Fruit fly (Drosophila melanogaster) whole organism, embryonic: ENCODE data around the gene Nepl12.

ENCODE experiments used
- Antp ChIP-seq: fragments of 200-800 bp; sonication (Bioruptor generic); optimal IDR thresholded peaks from 3 replicates; lab custom pipeline; 2016; ENCODE audit warnings: missing biosample characterization, missing genetic modification characterization
- B-H1 ChIP-seq: fragments of 200-800 bp; sonication (Bioruptor generic); IDR thresholded peaks from 3 replicates; pipeline ENCODE4 v1.3.6; 2022; ENCODE audit warnings: missing biosample characterization, missing genetic modification characterization
- CG11093 ChIP-seq: fragments of 200-800 bp; sonication (Bioruptor generic); IDR thresholded peaks from 3 replicates; pipeline ENCODE4 v1.3.6; 2022; ENCODE audit warnings: missing biosample characterization, missing genetic modification characterization
- CG11247 ChIP-seq: fragments of 200-800 bp; sonication (Bioruptor generic); IDR thresholded peaks from 2 replicates; pipeline ENCODE4 v1.3.6; 2022; ENCODE audit warnings: missing biosample characterization, missing genetic modification characterization
- CG11504 ChIP-seq: fragments of 200-800 bp; sonication (Bioruptor generic); optimal IDR thresholded peaks from 3 replicates; lab custom pipeline; 2019; ENCODE audit warnings: missing biosample characterization, mild to moderate bottlenecking, missing genetic modification characterization, moderate library complexity
- CG12071 ChIP-seq: fragments of 200-800 bp; sonication (Bioruptor generic); optimal IDR thresholded peaks from 3 replicates; lab custom pipeline; 2018; ENCODE audit warnings: missing biosample characterization, mild to moderate bottlenecking, missing genetic modification characterization
- CG12744 ChIP-seq: fragments of 200-800 bp; sonication (Bioruptor generic); optimal IDR thresholded peaks from 2 replicates; lab custom pipeline; 2016; ENCODE audit warnings: missing biosample characterization, missing genetic modification characterization
- CG13123 ChIP-seq: fragments of 200-800 bp; sonication (Bioruptor generic); optimal IDR thresholded peaks from 2 replicates; lab custom pipeline; 2016; ENCODE audit warnings: missing biosample characterization, missing genetic modification characterization
- CG13287 ChIP-seq: fragments of 200-800 bp; sonication (Bioruptor generic); IDR thresholded peaks from 2 replicates; pipeline ENCODE4 v1.3.6; 2022; ENCODE audit warnings: missing biosample characterization, missing genetic modification characterization; ENCODE audit not compliant: partially characterized antibody
- CG14014 ChIP-seq: fragments of 200-800 bp; sonication (Bioruptor generic); IDR thresholded peaks from 2 replicates; pipeline ENCODE4 v1.3.6; 2022; ENCODE audit warnings: missing biosample characterization, missing genetic modification characterization
- CG14860 ChIP-seq: fragments of 200-800 bp; sonication (Bioruptor generic); IDR thresholded peaks from 3 replicates; pipeline ENCODE4 v1.3.6; 2022; ENCODE audit warnings: missing biosample characterization, missing genetic modification characterization; ENCODE audit not compliant: partially characterized antibody
- CG1647 ChIP-seq: fragments of 200-800 bp; sonication (Bioruptor generic); optimal IDR thresholded peaks from 3 replicates; lab custom pipeline; 2016; ENCODE audit warnings: missing biosample characterization, missing genetic modification characterization
- CG17361 ChIP-seq: fragments of 200-800 bp; sonication (Bioruptor generic); IDR thresholded peaks from 3 replicates; pipeline ENCODE4 v1.3.6; 2022; ENCODE audit warnings: missing biosample characterization, missing genetic modification characterization
- CG1792 ChIP-seq: fragments of 200-800 bp; sonication (Bioruptor generic); optimal IDR thresholded peaks from 2 replicates; lab custom pipeline; 2016; ENCODE audit warnings: missing biosample characterization, missing genetic modification characterization
- CG2116 ChIP-seq: fragments of 200-800 bp; sonication (Bioruptor generic); optimal IDR thresholded peaks from 3 replicates; lab custom pipeline; 2018; ENCODE audit warnings: missing biosample characterization, mild to moderate bottlenecking, missing genetic modification characterization
- CG2678 ChIP-seq: fragments of 200-800 bp; sonication (Bioruptor generic); optimal IDR thresholded peaks from 3 replicates; lab custom pipeline; 2019; ENCODE audit warnings: missing biosample characterization, mild to moderate bottlenecking, missing genetic modification characterization, moderate library complexity
- CG30431 ChIP-seq: fragments of 200-800 bp; sonication (Bioruptor generic); optimal IDR thresholded peaks from 2 replicates; lab custom pipeline; 2017; ENCODE audit warnings: missing biosample characterization, missing genetic modification characterization
- CG31224 ChIP-seq: fragments of 200-800 bp; sonication (Bioruptor generic); IDR thresholded peaks from 2 replicates; pipeline ENCODE4 v1.3.6; 2022; ENCODE audit warnings: missing biosample characterization, missing genetic modification characterization
- CG3407 ChIP-seq: fragments of 200-800 bp; sonication (Bioruptor generic); optimal IDR thresholded peaks from 2 replicates; lab custom pipeline; 2018; ENCODE audit warnings: missing biosample characterization, mild to moderate bottlenecking, missing genetic modification characterization
- CG6175 ChIP-seq: fragments of 200-800 bp; sonication (Bioruptor generic); IDR thresholded peaks from 3 replicates; pipeline ENCODE4 v1.3.6; 2022; ENCODE audit warnings: missing biosample characterization, missing genetic modification characterization
- CG7372 ChIP-seq: fragments of 200-800 bp; sonication (Bioruptor generic); IDR thresholded peaks from 2 replicates; pipeline ENCODE4 v1.3.6; 2022; ENCODE audit warnings: missing biosample characterization, missing genetic modification characterization
- CG8765 ChIP-seq: fragments of 200-800 bp; sonication (Bioruptor generic); IDR thresholded peaks from 2 replicates; pipeline ENCODE4 v1.3.6; 2022; ENCODE audit warnings: missing biosample characterization, missing genetic modification characterization
- CTCF ChIP-seq: fragments of 200-800 bp; sonication (Bioruptor generic); optimal IDR thresholded peaks from 2 replicates; lab custom pipeline; 2017; ENCODE audit warnings: missing biosample characterization, mild to moderate bottlenecking, missing genetic modification characterization, moderate library complexity
- Dfd ChIP-seq, 2 experiments: fragments of >200 bp; optimal IDR thresholded peaks; 2 replicates each; lab custom pipeline; 2017; ENCODE audit warnings: missing biosample characterization in 2 of 2, missing genetic modification characterization in 2 of 2
- Doc3 ChIP-seq: fragments of 200-800 bp; sonication (Bioruptor generic); IDR thresholded peaks from 3 replicates; pipeline ENCODE4 v1.3.6; 2022; ENCODE audit warnings: missing biosample characterization, missing genetic modification characterization; ENCODE audit not compliant: partially characterized antibody
- Drgx ChIP-seq: fragments of 200-800 bp; sonication (Bioruptor generic); IDR thresholded peaks from 2 replicates; pipeline ENCODE4 v1.3.6; 2022; ENCODE audit warnings: missing biosample characterization, missing genetic modification characterization
- H2.0 ChIP-seq: fragments of 200-800 bp; sonication (Bioruptor generic); IDR thresholded peaks from 2 replicates; pipeline ENCODE4 v1.3.6; 2022; ENCODE audit warnings: missing biosample characterization, missing genetic modification characterization
- Lhr ChIP-seq: fragments of 200-800 bp; sonication (Bioruptor generic); optimal IDR thresholded peaks from 3 replicates; lab custom pipeline; 2017; ENCODE audit warnings: mild to moderate bottlenecking, missing biosample characterization, missing genetic modification reagents, missing genetic modification characterization
- NFAT ChIP-seq: fragments of 200-800 bp; sonication (Bioruptor generic); IDR thresholded peaks from 2 replicates; pipeline ENCODE4 v1.3.6; 2022; ENCODE audit warnings: missing biosample characterization, missing genetic modification characterization
- Oaz ChIP-seq: fragments of 200-800 bp; sonication (Bioruptor generic); IDR thresholded peaks from 2 replicates; pipeline ENCODE4 v1.3.6; 2022; ENCODE audit warnings: missing biosample characterization, missing genetic modification characterization
- Sin3A ChIP-seq: fragments of >200 bp; optimal IDR thresholded peaks from 2 replicates; lab custom pipeline; 2018
- Tbp ChIP-seq: fragments of >200 bp; optimal IDR thresholded peaks from 2 replicates; lab custom pipeline; 2018; ENCODE audit warnings: missing biosample characterization, missing genetic modification characterization
- ap ChIP-seq: fragments of 200-800 bp; sonication (Bioruptor generic); IDR thresholded peaks from 2 replicates; pipeline ENCODE4 v1.3.6; 2022; ENCODE audit warnings: missing biosample characterization, missing genetic modification characterization
- emc ChIP-seq: fragments of 200-800 bp; sonication (Bioruptor generic); optimal IDR thresholded peaks from 2 replicates; lab custom pipeline; 2016; ENCODE audit warnings: missing biosample characterization, missing genetic modification characterization
- fd102C ChIP-seq: fragments of 200-800 bp; sonication (Bioruptor generic); optimal IDR thresholded peaks from 2 replicates; lab custom pipeline; 2018; ENCODE audit warnings: missing biosample characterization, mild to moderate bottlenecking, missing genetic modification characterization, moderate library complexity
- ind ChIP-seq: fragments of 200-800 bp; sonication (Bioruptor generic); optimal IDR thresholded peaks from 3 replicates; lab custom pipeline; 2016; ENCODE audit warnings: missing biosample characterization, missing genetic modification characterization
- inv ChIP-seq: fragments of 200-800 bp; sonication (Bioruptor generic); IDR thresholded peaks from 2 replicates; pipeline ENCODE4 v1.3.6; 2022; ENCODE audit warnings: missing biosample characterization, missing genetic modification characterization; ENCODE audit not compliant: partially characterized antibody
- jumu ChIP-seq: fragments of 200-800 bp; sonication (Bioruptor generic); optimal IDR thresholded peaks from 3 replicates; lab custom pipeline; 2016; ENCODE audit warnings: missing biosample characterization, missing genetic modification characterization
- lov ChIP-seq, 2 experiments: fragments of 200-800 bp in 1 of 2; fragments of >200 bp in 1 of 2; sonication (Bioruptor generic) in 1 of 2; IDR thresholded peaks in 1 of 2; optimal IDR thresholded peaks in 1 of 2; 2 replicates in 1 of 2; 3 replicates in 1 of 2; pipeline versions ENCODE4 v1.3.6 to Lab custom; 2017 to 2022; ENCODE audit warnings: missing biosample characterization in 1 of 2, missing genetic modification characterization in 1 of 2
- pfk ChIP-seq: fragments of 200-800 bp; sonication (Bioruptor generic); optimal IDR thresholded peaks from 2 replicates; lab custom pipeline; 2018; ENCODE audit warnings: missing biosample characterization, mild to moderate bottlenecking, missing genetic modification characterization, moderate library complexity
- phol ChIP-seq: fragments of 200-800 bp; sonication (Bioruptor generic); optimal IDR thresholded peaks from 3 replicates; lab custom pipeline; 2018; ENCODE audit warnings: missing biosample characterization, mild to moderate bottlenecking, missing genetic modification characterization, moderate library complexity
- repo ChIP-seq: fragments of 200-800 bp; sonication (Bioruptor generic); optimal IDR thresholded peaks from 2 replicates; lab custom pipeline; 2016; ENCODE audit warnings: missing biosample characterization, missing genetic modification characterization
- schlank ChIP-seq: fragments of 200-800 bp; sonication (Bioruptor generic); optimal IDR thresholded peaks from 2 replicates; lab custom pipeline; 2018; ENCODE audit warnings: missing biosample characterization, mild to moderate bottlenecking, missing genetic modification characterization
- tin ChIP-seq: fragments of 200-800 bp; sonication (Bioruptor generic); optimal IDR thresholded peaks from 3 replicates; lab custom pipeline; 2016; ENCODE audit warnings: missing biosample characterization, missing genetic modification characterization
- tup ChIP-seq: fragments of 200-800 bp; sonication (Bioruptor generic); optimal IDR thresholded peaks from 2 replicates; lab custom pipeline; 2016; ENCODE audit warnings: missing biosample characterization, mild to moderate bottlenecking, missing genetic modification characterization, moderate library complexity
- wdn ChIP-seq: fragments of 200-800 bp; sonication (Bioruptor generic); IDR thresholded peaks from 2 replicates; pipeline ENCODE4 v1.3.6; 2022; ENCODE audit warnings: missing biosample characterization, missing genetic modification characterization

Gene Nepl12

DNA sequence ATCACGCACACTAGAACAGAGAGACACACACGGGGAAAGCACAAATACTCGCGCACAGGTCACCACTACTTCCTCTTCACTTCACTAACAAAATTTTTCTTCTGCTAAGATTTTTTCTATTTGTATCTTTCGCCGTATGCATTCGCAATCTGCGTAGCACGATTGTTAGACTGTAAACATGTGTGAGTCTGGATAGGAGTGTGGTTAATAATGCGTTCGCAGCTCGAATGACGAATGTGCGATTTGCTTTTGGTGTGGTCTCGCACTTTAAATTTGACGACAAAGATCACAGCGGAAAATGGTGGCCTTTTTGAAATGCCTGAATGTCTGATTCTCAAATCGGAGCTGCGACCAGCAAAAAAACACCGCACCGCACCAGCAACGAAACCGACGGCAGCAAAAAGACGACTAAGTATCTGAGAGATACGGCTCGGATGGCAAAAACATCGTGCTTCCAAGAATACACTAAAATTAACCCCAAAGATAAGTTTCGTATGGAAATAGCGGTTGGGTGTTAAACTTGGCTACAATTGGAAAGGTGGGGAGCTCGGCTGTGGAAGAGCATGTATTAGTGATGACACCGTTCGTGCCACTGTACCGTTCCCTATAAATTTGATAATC, 29.8 kb downstream of the Nepl12 start, which contains the start of gene Unc-115a (continued):
- no peak for TF ChIP-seq Doc3 (GFP tag; lab: Robert Waterston, UW)
- TF ChIP-seq jumu (GFP tag; lab: Kevin White, UChicago): no peak
- TF ChIP-seq CG11093: 0 out of 3 replicates have a peak, but pooled peaks have one; percentile 12
- TF ChIP-seq ind (GFP tag; lab: Kevin White, UChicago): no peak
- no peak for TF ChIP-seq CG2678 (tag; lab: Kevin White, UChicago)
- TF ChIP-seq CG30431 (GFP tag; lab: Kevin White, UChicago): no peak
- peak; percentile 58 for TF ChIP-seq CG12744 (GFP tag; lab: Kevin White, UChicago)
- peak; percentile 36 for TF ChIP-seq CG1647 (GFP tag; lab: Kevin White, UChicago)
- no peak for TF ChIP-seq Oaz
- TF ChIP-seq repo: peak; percentile 61
- no peak for TF ChIP-seq NFAT (GFP tag; lab: Robert Waterston, UW)
- no peak for TF ChIP-seq emc
- TF ChIP-seq CTCF (GFP tag; lab: Kevin White, UChicago): peak; percentile 79
- no peak for TF ChIP-seq tup (GFP tag; lab: Kevin White, UChicago)
- no peak for TF ChIP-seq CG12071 (GFP tag; lab: Kevin White, UChicago)
- TF ChIP-seq CG11247 (GFP tag; lab: Robert Waterston, UW): no peak
- peak; percentile 45 for TF ChIP-seq tin (GFP tag; lab: Kevin White, UChicago)
- TF ChIP-seq CG14860 (GFP tag; lab: Robert Waterston, UW): no peak
- no peak for TF ChIP-seq Drgx (GFP tag; lab: Robert Waterston, UW)
- no peak for TF ChIP-seq Tbp (GFP tag; lab: Kevin White, UChicago)
- TF ChIP-seq wdn: no peak
- TF ChIP-seq CG31224 (GFP tag; lab: Robert Waterston, UW): no peak
- no peak for TF ChIP-seq CG7372 (GFP tag; lab: Robert Waterston, UW)
- TF ChIP-seq B-H1 (GFP tag; lab: Robert Waterston, UW): no peak
- peak; percentile 38 for TF ChIP-seq Sin3A
- TF ChIP-seq CG11504 (tag; lab: Kevin White, UChicago): no peak
- TF ChIP-seq CG1792 (GFP tag; lab: Kevin White, UChicago): no peak
- peak; percentile 74 for TF ChIP-seq CG2116 (GFP tag; lab: Kevin White, UChicago)
- TF ChIP-seq phol (tag; lab: Kevin White, UChicago): peak; percentile 59
- TF ChIP-seq CG6175 (GFP tag; lab: Robert Waterston, UW): no peak
- TF ChIP-seq H2.0 (GFP tag; lab: Robert Waterston, UW): no peak
- TF ChIP-seq CG8765 (GFP tag; lab: Robert Waterston, UW): no peak
- peak; percentile 92 for TF ChIP-seq Lhr
- no peak for TF ChIP-seq Dfd (GFP tag; optimal IDR thresholded peaks at IDR 0.05; lab: Kevin White, UChicago)
- no peak for TF ChIP-seq CG14014 (GFP tag; lab: Robert Waterston, UW)
- TF ChIP-seq ap: no peak
- TF ChIP-seq pfk (GFP tag; lab: Kevin White, UChicago): no peak
- no peak for TF ChIP-seq CG17361
- TF ChIP-seq CG13123 (GFP tag; lab: Kevin White, UChicago): no peak
- no peak for TF ChIP-seq CG3407 (GFP tag; lab: Kevin White, UChicago)
- peak; percentile 38 for TF ChIP-seq Antp (GFP tag; lab: Kevin White, UChicago)
- TF ChIP-seq schlank: peak; percentile 13
- no peak for TF ChIP-seq CG13287 (GFP tag; lab: Robert Waterston, UW)
- no peak for TF ChIP-seq lov (optimal IDR thresholded peaks at IDR 0.05; lab: Kevin White, UChicago)
- TF ChIP-seq lov (GFP tag; IDR thresholded peaks at IDR 0.05; lab: Robert Waterston, UW): no peak
- TF ChIP-seq inv (GFP tag; lab: Robert Waterston, UW): no peak
- peak; percentile 22 for TF ChIP-seq fd102C (GFP tag; lab: Kevin White, UChicago)
